Worm (Caenorhabditis elegans) whole organism, L2 larva: ENCODE measurements around the gene F47B8.3.

Source experiments
- aly-2 ChIP-seq: fragments of 150-350 bp; optimal IDR thresholded peaks from 2 replicates; lab custom pipeline; 2014; ENCODE audit warnings: missing biosample characterization, missing genetic modification characterization
- blmp-1 ChIP-seq: sonication (generic microtip); optimal IDR thresholded peaks from 2 replicates; lab custom pipeline; 2017; ENCODE audit warnings: missing genetic modification characterization, mild to moderate bottlenecking, missing compliant biosample characterization, antibody characterized with exemption, moderate library complexity; ENCODE audit not compliant: insufficient read depth
- crh-2 ChIP-seq: sonication (generic microtip); optimal IDR thresholded peaks from 2 replicates; lab custom pipeline; 2017; ENCODE audit warnings: missing biosample characterization, missing genetic modification characterization
- egl-27 ChIP-seq: sonication (generic microtip); optimal IDR thresholded peaks from 3 replicates; lab custom pipeline; 2017; ENCODE audit warnings: missing biosample characterization, missing genetic modification reagents, missing genetic modification characterization
- elt-1 ChIP-seq: fragments of 150-350 bp; optimal IDR thresholded peaks from 2 replicates; lab custom pipeline; 2014; ENCODE audit warnings: missing biosample characterization, missing genetic modification characterization
- fos-1 ChIP-seq: fragments of 150-350 bp; optimal IDR thresholded peaks from 2 replicates; lab custom pipeline; 2014; ENCODE audit warnings: missing biosample characterization, missing genetic modification characterization
- nhr-11 ChIP-seq: fragments of 150-350 bp; optimal IDR thresholded peaks from 2 replicates; lab custom pipeline; 2014; ENCODE audit warnings: missing biosample characterization, missing genetic modification characterization
- nhr-12 ChIP-seq: fragments of 150-350 bp; optimal IDR thresholded peaks from 2 replicates; lab custom pipeline; 2014; ENCODE audit warnings: missing biosample characterization, missing genetic modification characterization
- nhr-237 ChIP-seq: fragments of 150-350 bp; optimal IDR thresholded peaks from 2 replicates; lab custom pipeline; 2014; ENCODE audit warnings: missing biosample characterization, missing genetic modification characterization
- nhr-25 ChIP-seq: fragments of 150-350 bp; sonication (generic microtip); optimal IDR thresholded peaks from 3 replicates; lab custom pipeline; 2014; ENCODE audit warnings: missing biosample characterization, missing genetic modification characterization
- nhr-6 ChIP-seq: fragments of 150-350 bp; optimal IDR thresholded peaks from 2 replicates; lab custom pipeline; 2014; ENCODE audit warnings: missing biosample characterization, missing genetic modification characterization
- nhr-77 ChIP-seq: fragments of 150-350 bp; optimal IDR thresholded peaks from 2 replicates; lab custom pipeline; 2014; ENCODE audit warnings: missing biosample characterization, missing genetic modification characterization
- snpc-4 ChIP-seq: fragments of 150-350 bp; optimal IDR thresholded peaks from 2 replicates; lab custom pipeline; 2014; ENCODE audit warnings: missing biosample characterization, missing genetic modification characterization
- zag-1 ChIP-seq: fragments of 150-350 bp; optimal IDR thresholded peaks from 2 replicates; lab custom pipeline; 2014; ENCODE audit warnings: missing biosample characterization, missing genetic modification characterization

ce11 chrV:14368272-14369052, 45.7 kb upstream of the F47B8.3 start:
- TF ChIP-seq fos-1 (tag; lab: Kevin White, UChicago) = peak; percentile 95
- TF ChIP-seq nhr-11 (tag; lab: Kevin White, UChicago) = no peak
- TF ChIP-seq nhr-6 (tag; lab: Kevin White, UChicago) = no peak
- TF ChIP-seq blmp-1 (tag; lab: Kevin White, UChicago) = peak; percentile 96
- TF ChIP-seq nhr-237 = no peak
- TF ChIP-seq nhr-12 = no peak
- TF ChIP-seq elt-1 = no peak
- TF ChIP-seq snpc-4 (tag; lab: Kevin White, UChicago) = no peak
- no peak for TF ChIP-seq zag-1 (tag; lab: Kevin White, UChicago)
- no peak for TF ChIP-seq crh-2 (tag; lab: Kevin White, UChicago)
- TF ChIP-seq egl-27 (tag; lab: Kevin White, UChicago) = peak; percentile 52
- no peak for TF ChIP-seq nhr-25 (tag; lab: Kevin White, UChicago)
- TF ChIP-seq aly-2 (tag; lab: Kevin White, UChicago) = no peak
- no peak for TF ChIP-seq nhr-77 (tag; lab: Kevin White, UChicago)
